Fruit fly (Drosophila melanogaster) whole organism, embryonic: Measurements from ENCODE around the gene CG6912.

Source experiments
- Awh ChIP-seq: fragments of 200-800 bp; sonication (Bioruptor generic); IDR thresholded peaks from 2 replicates; pipeline ENCODE4, ENCODE4 v1.3.6; 2022; ENCODE audit warnings: missing biosample characterization, missing genetic modification characterization
- Bgb ChIP-seq: fragments of 200-800 bp; sonication (Bioruptor generic); IDR thresholded peaks from 2 replicates; pipeline ENCODE4 v1.3.6; 2022; ENCODE audit warnings: missing biosample characterization, missing genetic modification characterization; ENCODE audit not compliant: partially characterized antibody
- BtbVII ChIP-seq: fragments of 200-800 bp; sonication (Bioruptor generic); optimal IDR thresholded peaks from 3 replicates; lab custom pipeline; 2017; ENCODE audit warnings: missing biosample characterization, mild to moderate bottlenecking, missing genetic modification characterization
- CG10366 ChIP-seq: fragments of 200-800 bp; sonication (Bioruptor generic); IDR thresholded peaks from 2 replicates; pipeline ENCODE4 v1.3.6; 2022; ENCODE audit warnings: missing biosample characterization, missing genetic modification characterization
- CG10462 ChIP-seq: fragments of 200-800 bp; sonication (Bioruptor generic); optimal IDR thresholded peaks from 2 replicates; lab custom pipeline; 2016; ENCODE audit warnings: missing biosample characterization, missing genetic modification characterization
- CG10959 ChIP-seq: fragments of 200-800 bp; sonication (Bioruptor generic); IDR thresholded peaks from 2 replicates; pipeline ENCODE4 v1.3.6; 2022; ENCODE audit warnings: missing biosample characterization, missing genetic modification characterization
- CG11398 ChIP-seq: fragments of 200-800 bp; sonication (Bioruptor generic); optimal IDR thresholded peaks from 2 replicates; lab custom pipeline; 2016; ENCODE audit warnings: missing biosample characterization, missing genetic modification characterization
- CG12744 ChIP-seq: fragments of 200-800 bp; sonication (Bioruptor generic); optimal IDR thresholded peaks from 2 replicates; lab custom pipeline; 2016; ENCODE audit warnings: missing biosample characterization, missing genetic modification characterization
- CG12942 ChIP-seq: fragments of 200-800 bp; sonication (Bioruptor generic); optimal IDR thresholded peaks from 3 replicates; lab custom pipeline; 2016; ENCODE audit warnings: missing biosample characterization, missing genetic modification characterization
- CG13296 ChIP-seq: fragments of 200-800 bp; sonication (Bioruptor generic); optimal IDR thresholded peaks from 3 replicates; lab custom pipeline; 2018; ENCODE audit warnings: missing biosample characterization, mild to moderate bottlenecking, missing genetic modification characterization
- CG17186 ChIP-seq: fragments of 200-800 bp; sonication (Bioruptor generic); optimal IDR thresholded peaks from 3 replicates; lab custom pipeline; 2017; ENCODE audit warnings: missing biosample characterization, missing genetic modification reagents, missing genetic modification characterization
- CG17359 ChIP-seq: fragments of 200-800 bp; sonication (Bioruptor generic); optimal IDR thresholded peaks from 3 replicates; lab custom pipeline; 2018; ENCODE audit warnings: missing biosample characterization, mild to moderate bottlenecking, missing genetic modification characterization, moderate library complexity
- CG17361 ChIP-seq: fragments of 200-800 bp; sonication (Bioruptor generic); IDR thresholded peaks from 3 replicates; pipeline ENCODE4 v1.3.6; 2022; ENCODE audit warnings: missing biosample characterization, missing genetic modification characterization
- CG1832 ChIP-seq: fragments of 200-800 bp; sonication (Bioruptor generic); optimal IDR thresholded peaks from 2 replicates; lab custom pipeline; 2017; ENCODE audit warnings: missing biosample characterization, mild to moderate bottlenecking, missing genetic modification characterization, inconsistent platforms
- CG18476 ChIP-seq: fragments of 200-800 bp; sonication (Bioruptor generic); optimal IDR thresholded peaks from 2 replicates; lab custom pipeline; 2016; ENCODE audit warnings: missing biosample characterization, mild to moderate bottlenecking, missing genetic modification characterization
- CG18599 ChIP-seq: fragments of 200-800 bp; sonication (Bioruptor generic); optimal IDR thresholded peaks from 3 replicates; lab custom pipeline; 2017; ENCODE audit warnings: missing biosample characterization, missing genetic modification characterization, mild to moderate bottlenecking, moderate library complexity, missing genetic modification reagents
- CG2202 ChIP-seq: fragments of 200-800 bp; sonication (Bioruptor generic); optimal IDR thresholded peaks from 2 replicates; lab custom pipeline; 2018; ENCODE audit warnings: missing biosample characterization, mild to moderate bottlenecking, missing genetic modification characterization
- CG30431 ChIP-seq: fragments of 200-800 bp; sonication (Bioruptor generic); optimal IDR thresholded peaks from 2 replicates; lab custom pipeline; 2017; ENCODE audit warnings: missing biosample characterization, missing genetic modification characterization
- CG32767 ChIP-seq: fragments of 200-800 bp; sonication (Bioruptor generic); IDR thresholded peaks from 2 replicates; pipeline ENCODE4 v1.3.6; 2022; ENCODE audit warnings: missing biosample characterization, missing genetic modification characterization
- CG3726 ChIP-seq: fragments of 200-800 bp; sonication (Bioruptor generic); IDR thresholded peaks from 3 replicates; pipeline ENCODE4, ENCODE4 v1.3.6; 2022; ENCODE audit warnings: missing biosample characterization, missing genetic modification characterization
- CG6813 ChIP-seq: fragments of 200-800 bp; sonication (Bioruptor generic); optimal IDR thresholded peaks from 2 replicates; lab custom pipeline; 2017; ENCODE audit warnings: missing biosample characterization, missing genetic modification characterization, mild to moderate bottlenecking, moderate library complexity, missing genetic modification reagents
- CG7556 ChIP-seq: fragments of 200-800 bp; sonication (Bioruptor generic); optimal IDR thresholded peaks from 2 replicates; lab custom pipeline; 2017; ENCODE audit warnings: missing biosample characterization, mild to moderate bottlenecking, missing genetic modification characterization
- CG8089 ChIP-seq: fragments of 200-800 bp; sonication (Bioruptor generic); optimal IDR thresholded peaks from 3 replicates; lab custom pipeline; 2016; ENCODE audit warnings: missing biosample characterization, missing genetic modification characterization
- CG8290 ChIP-seq, 3 experiments: fragments of 200-800 bp; sonication (Bioruptor generic); optimal IDR thresholded peaks; 2 replicates each; lab custom pipeline; 2016 to 2019; ENCODE audit warnings: missing biosample characterization in 3 of 3, missing genetic modification characterization in 3 of 3, mild to moderate bottlenecking in 2 of 3, moderate library complexity in 1 of 3
- CG8924 ChIP-seq: fragments of 200-800 bp; optimal IDR thresholded peaks from 3 replicates; lab custom pipeline; 2019; ENCODE audit warnings: missing biosample characterization, mild to moderate bottlenecking, missing genetic modification characterization, moderate library complexity
- CG9727 ChIP-seq: fragments of 200-800 bp; sonication (Bioruptor generic); optimal IDR thresholded peaks from 3 replicates; lab custom pipeline; 2017; ENCODE audit warnings: missing biosample characterization, mild to moderate bottlenecking, missing genetic modification characterization
- CG9797 ChIP-seq: fragments of 200-800 bp; sonication (Bioruptor generic); optimal IDR thresholded peaks from 3 replicates; lab custom pipeline; 2018; ENCODE audit warnings: missing biosample characterization, mild to moderate bottlenecking, missing genetic modification characterization
- D19A ChIP-seq: fragments of 200-800 bp; optimal IDR thresholded peaks from 3 replicates; lab custom pipeline; 2019; ENCODE audit warnings: missing biosample characterization, mild to moderate bottlenecking, missing genetic modification characterization, moderate library complexity
- Deaf1 ChIP-seq: fragments of 200-800 bp; optimal IDR thresholded peaks from 3 replicates; lab custom pipeline; 2019; ENCODE audit warnings: missing biosample characterization, mild to moderate bottlenecking, missing genetic modification characterization, moderate library complexity
- Dfd ChIP-seq, 2 experiments: fragments of >200 bp; optimal IDR thresholded peaks; 2 replicates each; lab custom pipeline; 2017; ENCODE audit warnings: missing biosample characterization in 2 of 2, missing genetic modification characterization in 2 of 2
- E2f1 ChIP-seq: fragments of 200-800 bp; sonication (Bioruptor generic); IDR thresholded peaks from 2 replicates; pipeline ENCODE4 v1.3.6; 2022; ENCODE audit warnings: missing biosample characterization, missing genetic modification characterization
- HHEX ChIP-seq: fragments of 200-800 bp; sonication (Bioruptor generic); optimal IDR thresholded peaks from 3 replicates; lab custom pipeline; 2017; ENCODE audit warnings: missing biosample characterization, mild to moderate bottlenecking, missing genetic modification characterization, missing genetic modification reagents
- HLH54F ChIP-seq: fragments of 200-800 bp; sonication (Bioruptor generic); optimal IDR thresholded peaks from 3 replicates; lab custom pipeline; 2016; ENCODE audit warnings: missing biosample characterization, missing genetic modification characterization
- Hr3 ChIP-seq: fragments of 200-800 bp; sonication (Bioruptor generic); optimal IDR thresholded peaks from 3 replicates; lab custom pipeline; 2016; ENCODE audit warnings: missing biosample characterization, missing genetic modification characterization
- Meics ChIP-seq: fragments of 200-800 bp; sonication (Bioruptor generic); optimal IDR thresholded peaks from 2 replicates; lab custom pipeline; 2017; ENCODE audit warnings: missing biosample characterization, mild to moderate bottlenecking, missing genetic modification characterization
- NC2α ChIP-seq: fragments of 200-800 bp; sonication (Bioruptor generic); optimal IDR thresholded peaks from 2 replicates; lab custom pipeline; 2016; ENCODE audit warnings: missing biosample characterization, missing genetic modification characterization
- Neu2 ChIP-seq: fragments of 200-800 bp; sonication (Bioruptor generic); optimal IDR thresholded peaks from 3 replicates; lab custom pipeline; 2016; ENCODE audit warnings: missing biosample characterization, missing genetic modification characterization, borderline replicate concordance
- Oli ChIP-seq: fragments of 200-800 bp; sonication (Bioruptor generic); optimal IDR thresholded peaks from 2 replicates; lab custom pipeline; 2018; ENCODE audit warnings: missing biosample characterization, mild to moderate bottlenecking, missing genetic modification characterization, moderate library complexity
- Rx ChIP-seq: fragments of 200-800 bp; sonication (Bioruptor generic); IDR thresholded peaks from 2 replicates; pipeline ENCODE4 v1.3.6; 2022; ENCODE audit warnings: missing biosample characterization, missing genetic modification characterization
- Tbp ChIP-seq: fragments of >200 bp; optimal IDR thresholded peaks from 2 replicates; lab custom pipeline; 2018; ENCODE audit warnings: missing biosample characterization, missing genetic modification characterization
- abd-A ChIP-seq: fragments of 200-800 bp; sonication (Bioruptor generic); optimal IDR thresholded peaks from 3 replicates; lab custom pipeline; 2019; ENCODE audit warnings: missing biosample characterization, mild to moderate bottlenecking, missing genetic modification characterization, moderate library complexity
- ap ChIP-seq: fragments of 200-800 bp; sonication (Bioruptor generic); IDR thresholded peaks from 2 replicates; pipeline ENCODE4 v1.3.6; 2022; ENCODE audit warnings: missing biosample characterization, missing genetic modification characterization
- ase ChIP-seq: fragments of 200-800 bp; sonication (Bioruptor generic); IDR thresholded peaks from 3 replicates; pipeline ENCODE4 v1.3.6; 2022; ENCODE audit warnings: missing biosample characterization, missing genetic modification characterization
- bigmax ChIP-seq: fragments of 200-800 bp; sonication (Bioruptor generic); optimal IDR thresholded peaks from 2 replicates; lab custom pipeline; 2018; ENCODE audit warnings: missing biosample characterization, mild to moderate bottlenecking, missing genetic modification characterization
- fd102C ChIP-seq: fragments of 200-800 bp; sonication (Bioruptor generic); optimal IDR thresholded peaks from 2 replicates; lab custom pipeline; 2018; ENCODE audit warnings: missing biosample characterization, mild to moderate bottlenecking, missing genetic modification characterization, moderate library complexity
- fd96Cb ChIP-seq: fragments of 200-800 bp; sonication (Bioruptor generic); optimal IDR thresholded peaks from 2 replicates; lab custom pipeline; 2018; ENCODE audit warnings: missing biosample characterization, mild to moderate bottlenecking, missing genetic modification characterization, moderate library complexity
- fu2 ChIP-seq: fragments of 200-800 bp; sonication (Bioruptor generic); optimal IDR thresholded peaks from 2 replicates; lab custom pipeline; 2016; ENCODE audit warnings: missing biosample characterization, missing genetic modification characterization
- h ChIP-seq: fragments of >200 bp; optimal IDR thresholded peaks from 2 replicates; lab custom pipeline; 2017
- lbe ChIP-seq: fragments of 200-800 bp; sonication (Bioruptor generic); optimal IDR thresholded peaks from 2 replicates; lab custom pipeline; 2016; ENCODE audit warnings: missing biosample characterization, mild to moderate bottlenecking, missing genetic modification characterization
- nom ChIP-seq: fragments of 200-800 bp; sonication (Bioruptor generic); optimal IDR thresholded peaks from 2 replicates; lab custom pipeline; 2017; ENCODE audit warnings: missing biosample characterization, missing genetic modification characterization, mild to moderate bottlenecking, moderate library complexity, missing genetic modification reagents
- run ChIP-seq: fragments of 200-800 bp; sonication (Bioruptor generic); optimal IDR thresholded peaks from 3 replicates; lab custom pipeline; 2018; ENCODE audit warnings: missing biosample characterization, mild to moderate bottlenecking, missing genetic modification characterization
- tio ChIP-seq: fragments of 200-800 bp; sonication (Bioruptor generic); optimal IDR thresholded peaks from 2 replicates; lab custom pipeline; 2017; ENCODE audit warnings: missing biosample characterization, missing genetic modification characterization, inconsistent platforms

CG6912 gene

dm6 chr3R:15119730-15120129, 17.1 kb downstream of the CG6912 start (continued):
- no peak for TF ChIP-seq CG12942 (GFP tag; lab: Kevin White, UChicago)
- no peak for TF ChIP-seq Bgb (GFP tag; lab: Robert Waterston, UW)
- TF ChIP-seq CG8089 (GFP tag; lab: Kevin White, UChicago), result no peak
- no peak for TF ChIP-seq h
- TF ChIP-seq Tbp, result no peak
- no peak for TF ChIP-seq abd-A (tag; lab: Kevin White, UChicago)
- no peak for TF ChIP-seq run (tag; lab: Kevin White, UChicago)
- TF ChIP-seq CG8290 (GFP tag; optimal IDR thresholded peaks at IDR 0.05; lab: Kevin White, UChicago), result no peak
- TF ChIP-seq CG8290 (tag; optimal IDR thresholded peaks at IDR 0.05; lab: Kevin White, UChicago), result peak in 1 of 2 experiments; percentile 31
- no peak for TF ChIP-seq HLH54F (GFP tag; lab: Kevin White, UChicago)
- peak; percentile 26 for TF ChIP-seq CG7556 (GFP tag; lab: Kevin White, UChicago)
- no peak for TF ChIP-seq NC2α (GFP tag; lab: Kevin White, UChicago)
- TF ChIP-seq CG8924, result no peak
- TF ChIP-seq CG32767 (GFP tag; lab: Robert Waterston, UW), result no peak
- TF ChIP-seq CG3726 (GFP tag; lab: Robert Waterston, UW), result no peak
- no peak for TF ChIP-seq fd96Cb (tag; lab: Kevin White, UChicago)
- TF ChIP-seq CG12744 (GFP tag; lab: Kevin White, UChicago), result no peak
- TF ChIP-seq CG17186 (GFP tag; lab: Kevin White, UChicago), result no peak
- no peak for TF ChIP-seq CG9797
- no peak for TF ChIP-seq Neu2 (GFP tag; lab: Kevin White, UChicago)
- no peak for TF ChIP-seq CG18476
- TF ChIP-seq fu2 (GFP tag; lab: Kevin White, UChicago), result no peak
- TF ChIP-seq Oli, result peak; percentile 22
- no peak for TF ChIP-seq D19A (tag; lab: Kevin White, UChicago)
- TF ChIP-seq CG10366 (GFP tag; lab: Robert Waterston, UW), result no peak
- TF ChIP-seq Hr3 (GFP tag; lab: Kevin White, UChicago), result no peak
- TF ChIP-seq CG11398 (GFP tag; lab: Kevin White, UChicago), result no peak
- TF ChIP-seq CG1832, result no peak
- 0 out of 2 replicates have a peak, but pooled peaks have one; percentile 12 for TF ChIP-seq E2f1 (GFP tag; lab: Robert Waterston, UW)
- TF ChIP-seq CG10462 (GFP tag; lab: Kevin White, UChicago), result no peak
- TF ChIP-seq Dfd (GFP tag; optimal IDR thresholded peaks at IDR 0.05; lab: Kevin White, UChicago), result no peak
- no peak for TF ChIP-seq nom (GFP tag; lab: Kevin White, UChicago)
- TF ChIP-seq BtbVII (GFP tag; lab: Kevin White, UChicago), result peak; percentile 2
- no peak for TF ChIP-seq CG9727
- no peak for TF ChIP-seq fd102C (GFP tag; lab: Kevin White, UChicago)
- TF ChIP-seq HHEX (GFP tag; lab: Kevin White, UChicago), result no peak
- TF ChIP-seq CG10959, result no peak
- TF ChIP-seq CG13296 (GFP tag; lab: Kevin White, UChicago), result peak; percentile 33
- no peak for TF ChIP-seq Awh (GFP tag; lab: Robert Waterston, UW)
- no peak for TF ChIP-seq Rx (GFP tag; lab: Robert Waterston, UW)
- TF ChIP-seq ap (GFP tag; lab: Robert Waterston, UW), result no peak
- TF ChIP-seq CG6813, result no peak
- TF ChIP-seq CG2202 (tag; lab: Kevin White, UChicago), result no peak
- TF ChIP-seq ase (GFP tag; lab: Robert Waterston, UW), result no peak
- peak; percentile 34 for TF ChIP-seq CG17359 (tag; lab: Kevin White, UChicago)
- no peak for TF ChIP-seq lbe (GFP tag; lab: Kevin White, UChicago)
- TF ChIP-seq CG30431 (GFP tag; lab: Kevin White, UChicago), result no peak
- TF ChIP-seq Deaf1 (tag; lab: Kevin White, UChicago), result no peak
- TF ChIP-seq bigmax, result no peak
- TF ChIP-seq CG17361 (GFP tag; lab: Robert Waterston, UW), result no peak
- TF ChIP-seq Meics (GFP tag; lab: Kevin White, UChicago), result peak; percentile 49
- TF ChIP-seq CG18599 (GFP tag; lab: Kevin White, UChicago), result peak; percentile 81
- no peak for TF ChIP-seq tio (GFP tag; lab: Kevin White, UChicago)
